Worm (Caenorhabditis elegans) whole organism, L3 larva: ENCODE measurements around the gene oac-20.

Source experiments
- R02D3.7 ChIP-seq: fragments of 150-350 bp; optimal IDR thresholded peaks from 2 replicates; lab custom pipeline; 2014; ENCODE audit warnings: missing biosample characterization, missing genetic modification characterization
- aly-2 ChIP-seq: fragments of 150-350 bp; optimal IDR thresholded peaks from 2 replicates; lab custom pipeline; 2014; ENCODE audit warnings: missing biosample characterization, missing genetic modification characterization
- ceh-28 ChIP-seq: fragments of 150-350 bp; optimal IDR thresholded peaks from 2 replicates; lab custom pipeline; 2014; ENCODE audit warnings: missing biosample characterization, missing genetic modification reagents, missing genetic modification characterization
- ceh-9 ChIP-seq: sonication (generic microtip); optimal IDR thresholded peaks from 2 replicates; lab custom pipeline; 2018; ENCODE audit warnings: missing biosample characterization, missing genetic modification characterization
- daf-12 ChIP-seq: fragments of 150-350 bp; optimal IDR thresholded peaks from 2 replicates; lab custom pipeline; 2014; ENCODE audit warnings: missing biosample characterization, missing genetic modification reagents, missing genetic modification characterization
- fos-1 ChIP-seq: fragments of 150-350 bp; optimal IDR thresholded peaks from 2 replicates; lab custom pipeline; 2014; ENCODE audit warnings: missing biosample characterization, missing genetic modification characterization
- nhr-237 ChIP-seq: fragments of 150-350 bp; optimal IDR thresholded peaks from 2 replicates; lab custom pipeline; 2014; ENCODE audit warnings: missing biosample characterization, missing genetic modification characterization
- unc-62 ChIP-seq: fragments of 150-350 bp; sonication (generic microtip); optimal IDR thresholded peaks from 4 replicates; lab custom pipeline; 2014; ENCODE audit warnings: missing biosample characterization, missing genetic modification reagents, missing genetic modification characterization

ce11 chrV:15957098-15957497 is 21.4 kb upstream of the oac-20 start, which contains the start of gene F36G9.3:
- TF ChIP-seq unc-62 (GFP tag; lab: Kevin White, UChicago) = no peak
- no peak for TF ChIP-seq fos-1 (tag; lab: Kevin White, UChicago)
- no peak for TF ChIP-seq R02D3.7
- no peak for TF ChIP-seq ceh-9
- no peak for TF ChIP-seq ceh-28 (tag; lab: Kevin White, UChicago)
- TF ChIP-seq nhr-237 = no peak
- no peak for TF ChIP-seq daf-12
- TF ChIP-seq aly-2 = no peak
